Fruit fly (Drosophila melanogaster) whole organism, embryonic: ENCODE data around the gene CG15262.

Experiments used
- Aef1 ChIP-seq: fragments of 200-800 bp; sonication (Bioruptor generic); IDR thresholded peaks from 3 replicates; pipeline ENCODE4 v1.3.6; 2022; ENCODE audit warnings: missing biosample characterization, missing genetic modification characterization
- Blimp-1 ChIP-seq: fragments of 200-800 bp; sonication (Bioruptor generic); optimal IDR thresholded peaks from 3 replicates; lab custom pipeline; 2018; ENCODE audit warnings: missing biosample characterization, missing genetic modification characterization, mild to moderate bottlenecking, moderate library complexity, missing genetic modification reagents
- CG12219 ChIP-seq: fragments of 200-800 bp; sonication (Bioruptor generic); optimal IDR thresholded peaks from 3 replicates; lab custom pipeline; 2018; ENCODE audit warnings: missing biosample characterization, mild to moderate bottlenecking, missing genetic modification characterization
- CG17361 ChIP-seq: fragments of 200-800 bp; sonication (Bioruptor generic); IDR thresholded peaks from 3 replicates; pipeline ENCODE4 v1.3.6; 2022; ENCODE audit warnings: missing biosample characterization, missing genetic modification characterization
- CG17829 ChIP-seq: fragments of 200-800 bp; optimal IDR thresholded peaks from 2 replicates; lab custom pipeline; 2019; ENCODE audit warnings: missing biosample characterization, mild to moderate bottlenecking, missing genetic modification characterization, moderate library complexity
- CG18262 ChIP-seq: fragments of 200-800 bp; optimal IDR thresholded peaks from 3 replicates; lab custom pipeline; 2019; ENCODE audit warnings: missing biosample characterization, mild to moderate bottlenecking, missing genetic modification characterization, moderate library complexity
- CG2116 ChIP-seq: fragments of 200-800 bp; sonication (Bioruptor generic); optimal IDR thresholded peaks from 3 replicates; lab custom pipeline; 2018; ENCODE audit warnings: missing biosample characterization, mild to moderate bottlenecking, missing genetic modification characterization
- CG2712 ChIP-seq: fragments of 200-800 bp; optimal IDR thresholded peaks from 3 replicates; lab custom pipeline; 2019; ENCODE audit warnings: missing biosample characterization, mild to moderate bottlenecking, missing genetic modification characterization, moderate library complexity
- CG32772 ChIP-seq: fragments of 200-800 bp; sonication (Bioruptor generic); IDR thresholded peaks from 2 replicates; pipeline ENCODE4 v1.3.6; 2022; ENCODE audit warnings: missing biosample characterization, missing genetic modification characterization
- CG3407 ChIP-seq: fragments of 200-800 bp; sonication (Bioruptor generic); optimal IDR thresholded peaks from 2 replicates; lab custom pipeline; 2018; ENCODE audit warnings: missing biosample characterization, mild to moderate bottlenecking, missing genetic modification characterization
- CG34422 ChIP-seq: fragments of 200-800 bp; sonication (Bioruptor generic); IDR thresholded peaks from 3 replicates; pipeline ENCODE4 v1.3.6; 2022; ENCODE audit warnings: missing biosample characterization, missing genetic modification characterization
- CG4404 ChIP-seq: fragments of 200-800 bp; sonication (Bioruptor generic); IDR thresholded peaks from 2 replicates; pipeline ENCODE4 v1.3.6; 2022; ENCODE audit warnings: missing biosample characterization, missing genetic modification characterization
- CG6175 ChIP-seq: fragments of 200-800 bp; sonication (Bioruptor generic); IDR thresholded peaks from 3 replicates; pipeline ENCODE4 v1.3.6; 2022; ENCODE audit warnings: missing biosample characterization, missing genetic modification characterization
- CG6654 ChIP-seq: fragments of 200-800 bp; sonication (Bioruptor generic); optimal IDR thresholded peaks from 2 replicates; lab custom pipeline; 2017; ENCODE audit warnings: missing biosample characterization, mild to moderate bottlenecking, missing genetic modification characterization
- CG7786 ChIP-seq: fragments of 200-800 bp; sonication (Bioruptor generic); optimal IDR thresholded peaks from 2 replicates; lab custom pipeline; 2016; ENCODE audit warnings: missing biosample characterization, missing genetic modification characterization
- CG7839 ChIP-seq: fragments of 200-800 bp; sonication (Bioruptor generic); optimal IDR thresholded peaks from 3 replicates; lab custom pipeline; 2018; ENCODE audit warnings: missing biosample characterization, mild to moderate bottlenecking, missing genetic modification characterization, moderate library complexity
- CG7963 ChIP-seq: fragments of 200-800 bp; sonication (Bioruptor generic); IDR thresholded peaks from 3 replicates; pipeline ENCODE4 v1.3.6; 2022; ENCODE audit warnings: missing biosample characterization, missing genetic modification characterization; ENCODE audit not compliant: partially characterized antibody
- CG7987 ChIP-seq: fragments of 200-800 bp; sonication (Bioruptor generic); optimal IDR thresholded peaks from 2 replicates; lab custom pipeline; 2018; ENCODE audit warnings: missing biosample characterization, mild to moderate bottlenecking, missing genetic modification characterization, moderate library complexity
- CG8765 ChIP-seq: fragments of 200-800 bp; sonication (Bioruptor generic); IDR thresholded peaks from 2 replicates; pipeline ENCODE4 v1.3.6; 2022; ENCODE audit warnings: missing biosample characterization, missing genetic modification characterization
- CG9727 ChIP-seq: fragments of 200-800 bp; sonication (Bioruptor generic); optimal IDR thresholded peaks from 3 replicates; lab custom pipeline; 2017; ENCODE audit warnings: missing biosample characterization, mild to moderate bottlenecking, missing genetic modification characterization
- CrebB ChIP-seq: fragments of 200-800 bp; sonication (Bioruptor generic); optimal IDR thresholded peaks from 3 replicates; lab custom pipeline; 2018; ENCODE audit warnings: missing biosample characterization, mild to moderate bottlenecking, missing genetic modification characterization
- Dad ChIP-seq: fragments of 200-800 bp; sonication (Bioruptor generic); optimal IDR thresholded peaks from 3 replicates; lab custom pipeline; 2016; ENCODE audit warnings: missing biosample characterization, missing genetic modification characterization
- Dip3 ChIP-seq: fragments of 200-800 bp; sonication (Bioruptor generic); optimal IDR thresholded peaks from 3 replicates; lab custom pipeline; 2016; ENCODE audit warnings: missing biosample characterization, missing genetic modification characterization
- Ets97D ChIP-seq: fragments of 200-800 bp; sonication (Bioruptor generic); optimal IDR thresholded peaks from 3 replicates; lab custom pipeline; 2016; ENCODE audit warnings: missing biosample characterization, missing genetic modification characterization
- H15 ChIP-seq: fragments of 200-800 bp; sonication (Bioruptor generic); IDR thresholded peaks from 3 replicates; pipeline ENCODE4 v1.3.6; 2022; ENCODE audit warnings: missing biosample characterization, missing genetic modification characterization
- Lim3 ChIP-seq: fragments of 200-800 bp; sonication (Bioruptor generic); IDR thresholded peaks from 2 replicates; pipeline ENCODE4 v1.3.6; 2022; ENCODE audit warnings: missing biosample characterization, missing genetic modification characterization
- Sox100B ChIP-seq: fragments of 200-800 bp; sonication (Bioruptor generic); optimal IDR thresholded peaks from 3 replicates; lab custom pipeline; 2018; ENCODE audit warnings: missing biosample characterization, mild to moderate bottlenecking, missing genetic modification characterization
- Xrp1 ChIP-seq: fragments of 200-800 bp; sonication (Bioruptor generic); IDR thresholded peaks from 2 replicates; pipeline ENCODE4 v1.3.6; 2022; ENCODE audit warnings: missing biosample characterization, missing genetic modification characterization
- YL-1 ChIP-seq: fragments of 200-800 bp; sonication (Bioruptor generic); optimal IDR thresholded peaks from 3 replicates; lab custom pipeline; 2017; ENCODE audit warnings: missing biosample characterization, mild to moderate bottlenecking, missing genetic modification characterization
- ab ChIP-seq: fragments of 200-800 bp; sonication (Bioruptor generic); optimal IDR thresholded peaks from 2 replicates; lab custom pipeline; 2016; ENCODE audit warnings: missing biosample characterization, missing genetic modification characterization
- abd-A ChIP-seq: fragments of 200-800 bp; sonication (Bioruptor generic); optimal IDR thresholded peaks from 3 replicates; lab custom pipeline; 2019; ENCODE audit warnings: missing biosample characterization, mild to moderate bottlenecking, missing genetic modification characterization, moderate library complexity
- bab2 ChIP-seq: fragments of 200-800 bp; sonication (Bioruptor generic); optimal IDR thresholded peaks from 2 replicates; lab custom pipeline; 2016; ENCODE audit warnings: missing biosample characterization, missing genetic modification characterization
- caup ChIP-seq: fragments of 200-800 bp; sonication (Bioruptor generic); optimal IDR thresholded peaks from 3 replicates; lab custom pipeline; 2017; ENCODE audit warnings: missing biosample characterization, mild to moderate bottlenecking, missing genetic modification characterization, moderate library complexity; ENCODE audit not compliant: severe bottlenecking
- crol ChIP-seq: fragments of 200-800 bp; sonication (Bioruptor generic); IDR thresholded peaks from 2 replicates; pipeline ENCODE4 v1.3.6; 2022; ENCODE audit warnings: missing biosample characterization, missing genetic modification characterization
- danr ChIP-seq: fragments of 200-800 bp; sonication (Bioruptor generic); IDR thresholded peaks from 2 replicates; pipeline ENCODE4 v1.3.6; 2022; ENCODE audit warnings: missing biosample characterization, missing genetic modification characterization
- esg ChIP-seq: fragments of 200-800 bp; sonication (Bioruptor generic); conservative IDR thresholded peaks from 2 replicates; pipeline ENCODE4 v1.3.6; 2022; ENCODE audit warnings: missing biosample characterization, missing genetic modification characterization
- eve ChIP-seq, 2 experiments: fragments of >200 bp; optimal IDR thresholded peaks; 2 replicates each; lab custom pipeline; 2017; ENCODE audit warnings: missing biosample characterization in 2 of 2, missing genetic modification characterization in 2 of 2
- gcm ChIP-seq: fragments of 200-800 bp; sonication (Bioruptor generic); optimal IDR thresholded peaks from 2 replicates; lab custom pipeline; 2019; ENCODE audit warnings: missing biosample characterization, mild to moderate bottlenecking, missing genetic modification characterization, moderate library complexity
- gem ChIP-seq: fragments of 200-800 bp; sonication (Bioruptor generic); optimal IDR thresholded peaks from 2 replicates; lab custom pipeline; 2019; ENCODE audit warnings: missing biosample characterization, mild to moderate bottlenecking, missing genetic modification characterization, moderate library complexity
- gro ChIP-seq: fragments of 200-800 bp; sonication (Bioruptor generic); optimal IDR thresholded peaks from 2 replicates; lab custom pipeline; 2016; ENCODE audit warnings: missing biosample characterization, missing genetic modification characterization
- gt ChIP-seq: fragments of 200-800 bp; sonication (Bioruptor generic); IDR thresholded peaks from 2 replicates; pipeline ENCODE4 v1.3.6; 2022; ENCODE audit warnings: missing biosample characterization, missing genetic modification characterization
- hb ChIP-seq: fragments of 200-800 bp; sonication (Bioruptor generic); IDR thresholded peaks from 3 replicates; pipeline ENCODE4 v1.3.6; 2022; ENCODE audit warnings: missing biosample characterization, missing genetic modification characterization; ENCODE audit not compliant: partially characterized antibody
- jumu ChIP-seq: fragments of 200-800 bp; sonication (Bioruptor generic); optimal IDR thresholded peaks from 3 replicates; lab custom pipeline; 2016; ENCODE audit warnings: missing biosample characterization, missing genetic modification characterization
- lilli ChIP-seq: fragments of 200-800 bp; sonication (Bioruptor generic); optimal IDR thresholded peaks from 3 replicates; lab custom pipeline; 2016; ENCODE audit warnings: missing biosample characterization, missing genetic modification characterization
- nerfin-2 ChIP-seq: fragments of 200-800 bp; sonication (Bioruptor generic); IDR thresholded peaks from 2 replicates; pipeline ENCODE4 v1.3.6; 2022; ENCODE audit warnings: missing biosample characterization, missing genetic modification characterization; ENCODE audit not compliant: partially characterized antibody
- phol ChIP-seq: fragments of 200-800 bp; sonication (Bioruptor generic); optimal IDR thresholded peaks from 3 replicates; lab custom pipeline; 2018; ENCODE audit warnings: missing biosample characterization, mild to moderate bottlenecking, missing genetic modification characterization, moderate library complexity
- ro ChIP-seq: fragments of 200-800 bp; sonication (Bioruptor generic); IDR thresholded peaks from 2 replicates; pipeline ENCODE4 v1.3.6; 2022; ENCODE audit warnings: missing biosample characterization, missing genetic modification characterization
- row ChIP-seq: fragments of 200-800 bp; sonication (Bioruptor generic); IDR thresholded peaks from 3 replicates; pipeline ENCODE4 v1.3.6; 2022; ENCODE audit warnings: missing biosample characterization, missing genetic modification characterization
- run ChIP-seq: fragments of 200-800 bp; sonication (Bioruptor generic); optimal IDR thresholded peaks from 3 replicates; lab custom pipeline; 2018; ENCODE audit warnings: missing biosample characterization, mild to moderate bottlenecking, missing genetic modification characterization
- sisA ChIP-seq: fragments of 200-800 bp; sonication (Bioruptor generic); IDR thresholded peaks from 2 replicates; pipeline ENCODE4 v1.3.6; 2022; ENCODE audit warnings: missing biosample characterization, missing genetic modification characterization
- so ChIP-seq: fragments of 200-800 bp; sonication (Bioruptor generic); IDR thresholded peaks from 3 replicates; pipeline ENCODE4 v1.3.6; 2022; ENCODE audit warnings: missing biosample characterization, missing genetic modification characterization
- ssp ChIP-seq: fragments of 200-800 bp; sonication (Bioruptor generic); IDR thresholded peaks from 2 replicates; pipeline ENCODE4 v1.3.6; 2022; ENCODE audit warnings: missing biosample characterization, missing genetic modification characterization
- usp ChIP-seq: fragments of >200 bp; optimal IDR thresholded peaks from 2 replicates; lab custom pipeline; 2017; ENCODE audit warnings: missing biosample characterization, missing genetic modification characterization

The CG15262 gene

DNA sequence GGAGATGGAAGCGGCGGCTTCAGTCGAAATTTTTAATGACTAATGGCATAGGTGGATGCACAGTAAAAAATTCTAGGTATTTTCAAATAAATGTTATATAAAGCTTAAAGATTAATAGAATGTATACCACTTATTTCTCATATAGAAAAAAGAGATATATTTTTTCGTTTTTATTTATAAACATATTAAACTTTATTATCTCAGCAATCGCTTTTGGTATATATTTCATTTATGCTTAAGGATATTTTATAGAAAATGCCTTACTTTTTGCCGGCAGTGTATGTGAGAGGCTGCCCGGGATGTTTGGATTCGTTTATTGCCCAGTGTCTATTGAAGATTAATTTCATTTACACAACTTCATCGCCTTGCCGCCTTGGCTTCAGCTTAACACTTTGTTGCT, 17.3 kb downstream of the CG15262 start (continued):
- TF ChIP-seq eve (GFP tag; optimal IDR thresholded peaks at IDR 0.05; lab: Kevin White, UChicago) = no peak
- no peak for TF ChIP-seq CG7786
- no peak for TF ChIP-seq CG3407 (GFP tag; lab: Kevin White, UChicago)
- peak; percentile 27 for TF ChIP-seq CG17829
- peak; percentile 4 for TF ChIP-seq phol (tag; lab: Kevin White, UChicago)
- TF ChIP-seq gem (tag; lab: Kevin White, UChicago) = peak; percentile 46
- TF ChIP-seq CG4404 = no peak
- peak; percentile 27 for TF ChIP-seq CG9727 (GFP tag; lab: Kevin White, UChicago)
- no peak for TF ChIP-seq ab
- TF ChIP-seq CG8765 (GFP tag; lab: Robert Waterston, UW) = no peak
- no peak for TF ChIP-seq usp (GFP tag; lab: Kevin White, UChicago)
- no peak for TF ChIP-seq lilli (GFP tag; lab: Kevin White, UChicago)
- TF ChIP-seq gt (GFP tag; lab: Robert Waterston, UW) = no peak
- no peak for TF ChIP-seq CG32772 (GFP tag; lab: Robert Waterston, UW)
- no peak for TF ChIP-seq crol (GFP tag; lab: Robert Waterston, UW)
- no peak for TF ChIP-seq CG7963 (GFP tag; lab: Robert Waterston, UW)
- TF ChIP-seq CrebB (tag; lab: Kevin White, UChicago) = no peak
- TF ChIP-seq abd-A (tag; lab: Kevin White, UChicago) = no peak
- no peak for TF ChIP-seq ssp (GFP tag; lab: Robert Waterston, UW)
- no peak for TF ChIP-seq nerfin-2 (GFP tag; lab: Robert Waterston, UW)
- TF ChIP-seq danr (GFP tag; lab: Robert Waterston, UW) = no peak
- TF ChIP-seq YL-1 (GFP tag; lab: Kevin White, UChicago) = no peak
- TF ChIP-seq esg (GFP tag; lab: Robert Waterston, UW) = no peak
- TF ChIP-seq run (tag; lab: Kevin White, UChicago) = no peak
- TF ChIP-seq CG6654 (GFP tag; lab: Kevin White, UChicago) = no peak
- TF ChIP-seq CG7839 (tag; lab: Kevin White, UChicago) = no peak
- TF ChIP-seq sisA (GFP tag; lab: Robert Waterston, UW) = no peak
- no peak for TF ChIP-seq CG6175 (GFP tag; lab: Robert Waterston, UW)
- peak; percentile 30; the same call in 1 of the 2 replicates for TF ChIP-seq Xrp1 (GFP tag; lab: Robert Waterston, UW)
- no peak for TF ChIP-seq bab2 (GFP tag; lab: Kevin White, UChicago)
- TF ChIP-seq caup = no peak
- TF ChIP-seq Ets97D = no peak
- TF ChIP-seq CG2116 = no peak
- no peak for TF ChIP-seq ro (GFP tag; lab: Robert Waterston, UW)
- TF ChIP-seq Sox100B (GFP tag; lab: Kevin White, UChicago) = no peak
- TF ChIP-seq CG12219 (GFP tag; lab: Kevin White, UChicago) = no peak
- no peak for TF ChIP-seq jumu (GFP tag; lab: Kevin White, UChicago)
- 0 out of 3 replicates have a peak, but pooled peaks have one; percentile 13 for TF ChIP-seq row
- peak; percentile 51 for TF ChIP-seq CG18262 (tag; lab: Kevin White, UChicago)
- no peak for TF ChIP-seq H15 (GFP tag; lab: Robert Waterston, UW)
- TF ChIP-seq Dad = no peak
- no peak for TF ChIP-seq so (GFP tag; lab: Robert Waterston, UW)
- TF ChIP-seq gro (GFP tag; lab: Kevin White, UChicago) = no peak
- TF ChIP-seq Dip3 (GFP tag; lab: Kevin White, UChicago) = no peak
- no peak for TF ChIP-seq CG7987 (GFP tag; lab: Kevin White, UChicago)
- TF ChIP-seq CG17361 = 0 out of 3 replicates have a peak, but pooled peaks have one; percentile 15
- TF ChIP-seq Blimp-1 = no peak
- TF ChIP-seq Lim3 (GFP tag; lab: Robert Waterston, UW) = no peak
- TF ChIP-seq gcm = no peak
- TF ChIP-seq Aef1 (GFP tag; lab: Robert Waterston, UW) = no peak
- TF ChIP-seq hb (GFP tag; lab: Robert Waterston, UW) = no peak
- no peak for TF ChIP-seq CG34422
- TF ChIP-seq CG2712 (tag; lab: Kevin White, UChicago) = peak; percentile 45
